Worm (Caenorhabditis elegans): ENCODE data around the gene F20B10.3.

The F20B10.3 gene

ce11 chrIV:12197679-12198078 is 29.6 kb downstream of the F20B10.3 start:
- TF ChIP-seq nhr-111 (GFP tag; optimal IDR thresholded peaks at IDR 0.05) (no peak), ces-1 (GFP tag; optimal IDR thresholded peaks at IDR 0.05) (no peak), ztf-11 (tag; optimal IDR thresholded peaks at IDR 0.05) (no peak), snpc-1.2 (GFP tag; IDR thresholded peaks at IDR 0.05) (no peak), aha-1 (tag) (no peak), F44E2.7 (GFP tag; IDR thresholded peaks at IDR 0.05) (no peak), arid-1 (GFP tag; conservative IDR thresholded peaks at IDR 0.05) (no peak), mep-1 (tag; optimal IDR thresholded peaks at IDR 0.05) (peak; percentile 19), lin-1 (GFP tag; IDR thresholded peaks at IDR 0.05) (0 out of 2 replicates have a peak, but pooled peaks have one; percentile 32), daf-19 (GFP tag; conservative IDR thresholded peaks at IDR 0.05) (no peak), nhr-102 (tag; optimal IDR thresholded peaks at IDR 0.05) (no peak), nhr-41 (GFP tag; IDR thresholded peaks at IDR 0.05) (no peak), cey-2 (tag; optimal IDR thresholded peaks at IDR 0.05; ENCODE audit: borderline replicate concordance, insufficient read depth) (no peak), sdz-12 (GFP tag; optimal IDR thresholded peaks at IDR 0.05) (no peak), ama-1 (optimal IDR thresholded peaks at IDR 0.05) (no peak), vab-7 (GFP tag; IDR thresholded peaks at IDR 0.05) (no peak), dmd-6 (GFP tag; IDR thresholded peaks at IDR 0.05) (peak; percentile 75), mdt-29 (GFP tag; IDR thresholded peaks at IDR 0.05) (no peak), unc-39 (tag; optimal IDR thresholded peaks at IDR 0.05) (no peak), T26A8.4 (GFP tag; IDR thresholded peaks at IDR 0.05) (no peak), lin-39 (tag; optimal IDR thresholded peaks at IDR 0.05) (no peak), madf-5 (GFP tag; IDR thresholded peaks at IDR 0.05) (no peak), lin-29 (GFP tag; IDR thresholded peaks at IDR 0.05) (no peak), zfp-2 (tag; optimal IDR thresholded peaks at IDR 0.05) (no peak), F26F4.8 (GFP tag; conservative IDR thresholded peaks at IDR 0.05) (no peak), jun-1 (tag; optimal IDR thresholded peaks at IDR 0.05) (no peak), mes-2 (tag; optimal IDR thresholded peaks at IDR 0.05; ENCODE audit: poor library complexity, severe bottlenecking) (peak; percentile 18), lir-3 (tag; optimal IDR thresholded peaks at IDR 0.05) (no peak), ztf-7 (tag; optimal IDR thresholded peaks at IDR 0.05) (no peak), daf-8 (GFP tag; IDR thresholded peaks at IDR 0.05) (no peak), mdl-1 (tag; optimal IDR thresholded peaks at IDR 0.05) (peak in 1 of 2 experiments; percentile 28), set-16 (GFP tag; IDR thresholded peaks at IDR 0.05) (no peak), spr-1 (tag; optimal IDR thresholded peaks at IDR 0.05) (no peak), pqm-1 (tag; optimal IDR thresholded peaks at IDR 0.05) (peak; percentile 68), Y48G9A.11 (GFP tag; IDR thresholded peaks at IDR 0.05) (no peak), ceh-32 (tag; optimal IDR thresholded peaks at IDR 0.05; ENCODE audit: poor library complexity) (no peak), spr-3 (GFP tag; optimal IDR thresholded peaks at IDR 0.05) (no peak), ceh-82 (tag; optimal IDR thresholded peaks at IDR 0.05) (no peak), hif-1 (tag; optimal IDR thresholded peaks at IDR 0.05) (peak in 1 of 2 experiments; percentile 13), hlh-11 (tag; optimal IDR thresholded peaks at IDR 0.05) (peak; percentile 80), ceh-20 (GFP tag; IDR thresholded peaks at IDR 0.05) (no peak), nhr-28 (tag; optimal IDR thresholded peaks at IDR 0.05) (peak; percentile 57), nhr-48 (tag; optimal IDR thresholded peaks at IDR 0.05) (peak; percentile 2), zip-2 (tag; optimal IDR thresholded peaks at IDR 0.05) (no peak), skn-1 (tag; optimal IDR thresholded peaks at IDR 0.05) (no peak), daf-16 (GFP tag; optimal IDR thresholded peaks at IDR 0.05) (peak in 1 of 2 experiments; percentile 33), daf-16 (tag; optimal IDR thresholded peaks at IDR 0.05) (peak; percentile 78), egl-43 (GFP tag; IDR thresholded peaks at IDR 0.05) (no peak), Y75B8A.6 (GFP tag; IDR thresholded peaks at IDR 0.05) (no peak), madf-9 (GFP tag; conservative IDR thresholded peaks at IDR 0.05) (no peak), nhr-10 (tag; optimal IDR thresholded peaks at IDR 0.05) (no peak), saeg-2 (GFP tag; IDR thresholded peaks at IDR 0.05) (no peak), dpl-1 (GFP tag; optimal IDR thresholded peaks at IDR 0.05) (no peak)

Data from whole organism, L4 larva.